Worm (Caenorhabditis elegans) whole organism, midembryonic: ENCODE data around the gene nhr-207.

ENCODE experiments used
- T22C8.4 ChIP-seq: fragments of 200-800 bp; sonication (Bioruptor generic); IDR thresholded peaks from 2 replicates; pipeline ENCODE4 v1.3.6; 2022; ENCODE audit warnings: missing genetic modification characterization, missing compliant biosample characterization
- cog-1 ChIP-seq: sonication (generic microtip); optimal IDR thresholded peaks from 2 replicates; lab custom pipeline; 2016; ENCODE audit warnings: missing genetic modification characterization, missing compliant biosample characterization
- flt-1 ChIP-seq: fragments of 200-800 bp; sonication (Bioruptor generic); IDR thresholded peaks from 2 replicates; pipeline ENCODE4 v1.3.6; 2022; ENCODE audit warnings: missing genetic modification characterization, missing compliant biosample characterization
- klf-2 ChIP-seq: fragments of 200-800 bp; sonication (Bioruptor generic); conservative IDR thresholded peaks from 2 replicates; pipeline ENCODE4 v1.3.6; 2022; ENCODE audit warnings: missing genetic modification reagents, missing genetic modification characterization, missing compliant biosample characterization
- med-1 ChIP-seq: sonication (generic microtip); optimal IDR thresholded peaks from 2 replicates; lab custom pipeline; 2017; ENCODE audit warnings: missing genetic modification characterization, mild to moderate bottlenecking, missing compliant biosample characterization, antibody characterized with exemption, missing genetic modification reagents; ENCODE audit not compliant: insufficient read depth
- ref-1 ChIP-seq: fragments of 200-800 bp; sonication (Bioruptor generic); conservative IDR thresholded peaks from 2 replicates; pipeline ENCODE4 v1.3.6; 2022; ENCODE audit warnings: missing genetic modification reagents, missing genetic modification characterization, missing compliant biosample characterization
- tab-1 ChIP-seq: fragments of 200-800 bp; sonication (Bioruptor generic); IDR thresholded peaks from 2 replicates; pipeline ENCODE4 v1.3.6; 2022; ENCODE audit warnings: missing genetic modification characterization, missing compliant biosample characterization
- ztf-23 ChIP-seq: fragments of 200-800 bp; sonication (Bioruptor generic); IDR thresholded peaks from 2 replicates; pipeline ENCODE4 v1.3.6; 2022; ENCODE audit warnings: missing genetic modification reagents, missing genetic modification characterization, missing compliant biosample characterization
- ztf-29 ChIP-seq: fragments of 200-800 bp; sonication (Bioruptor generic); IDR thresholded peaks from 2 replicates; pipeline ENCODE4 v1.3.6; 2022; ENCODE audit warnings: missing genetic modification reagents, missing genetic modification characterization, missing compliant biosample characterization

The nhr-207 gene

ce11 chrV:12074886-12075285 lies 21.1 kb upstream of the nhr-207 start, which contains the start of gene R07B7.6:
R07B7.6 (minus strand) TSS chrV:12074986.
- TF ChIP-seq ztf-29 (GFP tag; lab: Robert Waterston, UW) (no peak), flt-1 (GFP tag; lab: Robert Waterston, UW) (no peak), ref-1 (GFP tag; lab: Robert Waterston, UW) (no peak), ztf-23 (no peak), T22C8.4 (no peak), med-1 (GFP tag; lab: Kevin White, UChicago) (no peak), cog-1 (tag; lab: Kevin White, UChicago) (no peak), klf-2 (GFP tag; lab: Robert Waterston, UW) (no peak), tab-1 (GFP tag; lab: Robert Waterston, UW) (no peak)

DNA sequence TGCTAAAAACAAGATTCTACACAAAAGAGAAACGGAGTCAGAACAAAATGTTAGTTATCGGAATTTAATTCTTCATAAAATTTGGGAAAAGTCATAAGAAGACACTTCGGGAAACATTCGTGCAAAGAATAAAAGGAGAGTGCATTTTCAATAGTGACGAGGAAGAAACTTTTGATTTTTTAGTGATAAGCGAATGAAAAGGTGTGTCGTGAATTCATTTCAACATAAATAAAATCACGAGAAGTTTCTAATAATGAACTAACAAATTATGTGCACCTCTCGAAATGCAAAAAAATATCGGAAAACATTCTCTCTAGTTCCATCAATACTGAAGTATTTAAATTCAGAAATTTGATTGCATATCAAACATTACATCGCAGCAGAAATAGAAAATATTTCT lies 20.0 kb upstream of the nhr-207 start:
- no peak for TF ChIP-seq ztf-29 (GFP tag; lab: Robert Waterston, UW)
- no peak for TF ChIP-seq tab-1 (GFP tag; lab: Robert Waterston, UW)
- TF ChIP-seq flt-1 (GFP tag; lab: Robert Waterston, UW): no peak
- TF ChIP-seq ref-1 (GFP tag; lab: Robert Waterston, UW): no peak
- TF ChIP-seq ztf-23: no peak
- TF ChIP-seq T22C8.4: no peak
- TF ChIP-seq klf-2 (GFP tag; lab: Robert Waterston, UW): no peak
- no peak for TF ChIP-seq cog-1 (tag; lab: Kevin White, UChicago)

ce11 chrV:12080274-12080673 lies 15.7 kb upstream of the nhr-207 start, which contains the start of gene R07B7.9:
R07B7.9 (minus strand) TSS chrV:12080374.
- TF ChIP-seq cog-1 (tag; lab: Kevin White, UChicago) (no peak), ztf-29 (GFP tag; lab: Robert Waterston, UW) (no peak), T22C8.4 (no peak), ref-1 (GFP tag; lab: Robert Waterston, UW) (no peak), tab-1 (GFP tag; lab: Robert Waterston, UW) (no peak), klf-2 (GFP tag; lab: Robert Waterston, UW) (no peak), ztf-23 (no peak), flt-1 (GFP tag; lab: Robert Waterston, UW) (no peak), med-1 (GFP tag; lab: Kevin White, UChicago) (no peak)

- no peak for TF ChIP-seq med-1 (GFP tag; lab: Kevin White, UChicago)
- TF ChIP-seq T22C8.4: no peak
- TF ChIP-seq flt-1 (GFP tag; lab: Robert Waterston, UW): no peak
- TF ChIP-seq ztf-23: no peak
- TF ChIP-seq ref-1 (GFP tag; lab: Robert Waterston, UW): no peak
- no peak for TF ChIP-seq tab-1 (GFP tag; lab: Robert Waterston, UW)
- TF ChIP-seq cog-1 (tag; lab: Kevin White, UChicago): no peak
- no peak for TF ChIP-seq ztf-29 (GFP tag; lab: Robert Waterston, UW)
- no peak for TF ChIP-seq klf-2 (GFP tag; lab: Robert Waterston, UW)
Observed at ce11 chrV:12082932-12083331, 13.0 kb upstream of the nhr-207 start, which contains the start of gene R07B7.10. R07B7.10 (plus strand) TSS chrV:12083216.

ce11 chrV:12084216-12084615 lies 11.7 kb upstream of the nhr-207 start, which contains the start of gene R07B7.8:
R07B7.8 (minus strand) TSS chrV:12084316.
- TF ChIP-seq T22C8.4 (no peak), ztf-23 (no peak), klf-2 (GFP tag; lab: Robert Waterston, UW) (no peak), ref-1 (GFP tag; lab: Robert Waterston, UW) (no peak), flt-1 (GFP tag; lab: Robert Waterston, UW) (no peak), med-1 (GFP tag; lab: Kevin White, UChicago) (no peak), cog-1 (tag; lab: Kevin White, UChicago) (no peak), ztf-29 (GFP tag; lab: Robert Waterston, UW) (no peak), tab-1 (GFP tag; lab: Robert Waterston, UW) (no peak)

- no peak for TF ChIP-seq klf-2 (GFP tag; lab: Robert Waterston, UW)
- no peak for TF ChIP-seq ref-1 (GFP tag; lab: Robert Waterston, UW)
- TF ChIP-seq ztf-23: no peak
- no peak for TF ChIP-seq T22C8.4
- TF ChIP-seq med-1 (GFP tag; lab: Kevin White, UChicago): no peak
- TF ChIP-seq cog-1 (tag; lab: Kevin White, UChicago): no peak
- TF ChIP-seq flt-1 (GFP tag; lab: Robert Waterston, UW): no peak
- TF ChIP-seq tab-1 (GFP tag; lab: Robert Waterston, UW): no peak
Observed at ce11 chrV:12085867-12086634, 9.9 kb upstream of the nhr-207 start.

DNA sequence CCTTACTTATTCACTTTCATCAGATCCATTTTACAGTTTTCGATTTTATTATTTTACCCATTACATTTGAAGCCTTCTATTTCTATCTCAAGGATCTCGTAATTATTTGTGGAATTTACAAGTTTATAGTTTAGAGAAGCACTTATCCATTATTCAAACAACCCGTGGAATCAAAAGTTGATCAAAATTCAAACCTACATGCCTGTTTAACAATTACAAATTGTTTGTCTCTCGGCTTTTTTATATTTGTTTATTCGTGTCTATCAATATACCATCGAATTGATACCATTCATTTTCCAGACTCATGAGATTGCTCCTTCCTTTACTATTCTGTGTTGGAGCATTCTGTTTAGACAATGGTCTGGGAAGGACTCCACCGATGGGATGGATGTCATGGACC lies 9.0 kb upstream of the nhr-207 start, which contains the start of gene gana-1:
Gene gana-1, plus strand, starts transcription at position 301 of the 400 bp plus-strand sequence.
- no peak for TF ChIP-seq klf-2 (GFP tag; lab: Robert Waterston, UW)
- no peak for TF ChIP-seq ref-1 (GFP tag; lab: Robert Waterston, UW)
- no peak for TF ChIP-seq ztf-23
- no peak for TF ChIP-seq flt-1 (GFP tag; lab: Robert Waterston, UW)
- no peak for TF ChIP-seq ztf-29 (GFP tag; lab: Robert Waterston, UW)
- no peak for TF ChIP-seq T22C8.4
- no peak for TF ChIP-seq med-1 (GFP tag; lab: Kevin White, UChicago)
- no peak for TF ChIP-seq cog-1 (tag; lab: Kevin White, UChicago)
- TF ChIP-seq tab-1 (GFP tag; lab: Robert Waterston, UW): no peak

- TF ChIP-seq ztf-23: no peak
- TF ChIP-seq T22C8.4: no peak
- no peak for TF ChIP-seq flt-1 (GFP tag; lab: Robert Waterston, UW)
- no peak for TF ChIP-seq cog-1 (tag; lab: Kevin White, UChicago)
- no peak for TF ChIP-seq tab-1 (GFP tag; lab: Robert Waterston, UW)
- TF ChIP-seq ref-1 (GFP tag; lab: Robert Waterston, UW): no peak
Observed at ce11 chrV:12088773-12089172, 7.2 kb upstream of the nhr-207 start, which contains the start of gene R07B7.12. R07B7.12 (plus strand) TSS chrV:12089073.

- TF ChIP-seq ref-1 (GFP tag; lab: Robert Waterston, UW) (no peak), ztf-23 (no peak), flt-1 (GFP tag; lab: Robert Waterston, UW) (no peak), T22C8.4 (no peak), tab-1 (GFP tag; lab: Robert Waterston, UW) (no peak), med-1 (GFP tag; lab: Kevin White, UChicago) (no peak)
Observed at ce11 chrV:12091759-12092158, 4.2 kb upstream of the nhr-207 start, which contains the start of gene nhr-206. nhr-206 (plus strand) TSS chrV:12092006.
